Fruit fly (Drosophila melanogaster) whole organism, embryonic: ENCODE data around the gene P58IPK.

Experiments used
- ATbp ChIP-seq: fragments of 200-800 bp; sonication (Bioruptor generic); optimal IDR thresholded peaks from 2 replicates; lab custom pipeline; 2017; ENCODE audit warnings: missing biosample characterization, mild to moderate bottlenecking, missing genetic modification characterization, missing genetic modification reagents
- B-H1 ChIP-seq: fragments of 200-800 bp; sonication (Bioruptor generic); IDR thresholded peaks from 3 replicates; pipeline ENCODE4 v1.3.6; 2022; ENCODE audit warnings: missing biosample characterization, missing genetic modification characterization
- CG10147 ChIP-seq: fragments of 200-800 bp; sonication (Bioruptor generic); optimal IDR thresholded peaks from 2 replicates; lab custom pipeline; 2019; ENCODE audit warnings: missing biosample characterization, mild to moderate bottlenecking, missing genetic modification characterization, moderate library complexity
- CG1024 ChIP-seq: fragments of 200-800 bp; sonication (Bioruptor generic); IDR thresholded peaks from 2 replicates; pipeline ENCODE4 v1.3.6; 2022; ENCODE audit warnings: missing biosample characterization, missing genetic modification characterization
- CG10431 ChIP-seq: fragments of 200-800 bp; sonication (Bioruptor generic); optimal IDR thresholded peaks from 3 replicates; lab custom pipeline; 2018; ENCODE audit warnings: missing biosample characterization, mild to moderate bottlenecking, missing genetic modification characterization
- CG12299 ChIP-seq: fragments of 200-800 bp; sonication (Bioruptor generic); optimal IDR thresholded peaks from 2 replicates; lab custom pipeline; 2018; ENCODE audit warnings: missing biosample characterization, mild to moderate bottlenecking, missing genetic modification characterization
- CG12769 ChIP-seq: fragments of 200-800 bp; sonication (Bioruptor generic); optimal IDR thresholded peaks from 2 replicates; lab custom pipeline; 2019; ENCODE audit warnings: missing biosample characterization, mild to moderate bottlenecking, missing genetic modification characterization, moderate library complexity
- CG14050 ChIP-seq: fragments of 200-800 bp; sonication (Bioruptor generic); IDR thresholded peaks from 3 replicates; pipeline ENCODE4 v1.3.6; 2022; ENCODE audit warnings: missing biosample characterization, missing genetic modification characterization
- CG14710 ChIP-seq: fragments of 200-800 bp; sonication (Bioruptor generic); optimal IDR thresholded peaks from 3 replicates; lab custom pipeline; 2019; ENCODE audit warnings: missing biosample characterization, mild to moderate bottlenecking, missing genetic modification characterization, moderate library complexity
- CG1603 ChIP-seq: fragments of 200-800 bp; sonication (Bioruptor generic); optimal IDR thresholded peaks from 2 replicates; lab custom pipeline; 2019; ENCODE audit warnings: missing biosample characterization, mild to moderate bottlenecking, missing genetic modification characterization, moderate library complexity
- CG17359 ChIP-seq: fragments of 200-800 bp; sonication (Bioruptor generic); optimal IDR thresholded peaks from 3 replicates; lab custom pipeline; 2018; ENCODE audit warnings: missing biosample characterization, mild to moderate bottlenecking, missing genetic modification characterization, moderate library complexity
- CG2199 ChIP-seq: fragments of 200-800 bp; sonication (Bioruptor generic); IDR thresholded peaks from 3 replicates; pipeline ENCODE4 v1.3.6; 2022; ENCODE audit warnings: missing biosample characterization, missing genetic modification characterization
- CG3281 ChIP-seq: fragments of 200-800 bp; sonication (Bioruptor generic); optimal IDR thresholded peaks from 3 replicates; lab custom pipeline; 2017; ENCODE audit warnings: missing biosample characterization, mild to moderate bottlenecking, missing genetic modification characterization
- CG34422 ChIP-seq: fragments of 200-800 bp; sonication (Bioruptor generic); IDR thresholded peaks from 3 replicates; pipeline ENCODE4 v1.3.6; 2022; ENCODE audit warnings: missing biosample characterization, missing genetic modification characterization
- CG3726 ChIP-seq: fragments of 200-800 bp; sonication (Bioruptor generic); IDR thresholded peaks from 3 replicates; pipeline ENCODE4, ENCODE4 v1.3.6; 2022; ENCODE audit warnings: missing biosample characterization, missing genetic modification characterization
- CG3995 ChIP-seq: fragments of 200-800 bp; sonication (Bioruptor generic); optimal IDR thresholded peaks from 3 replicates; lab custom pipeline; 2016; ENCODE audit warnings: missing biosample characterization, missing genetic modification characterization
- CG4854 ChIP-seq: fragments of 200-800 bp; sonication (Bioruptor generic); optimal IDR thresholded peaks from 2 replicates; lab custom pipeline; 2016; ENCODE audit warnings: missing biosample characterization, missing genetic modification characterization, inconsistent platforms
- CG6272 ChIP-seq: fragments of 200-800 bp; sonication (Bioruptor generic); IDR thresholded peaks from 2 replicates; pipeline ENCODE4 v1.3.6; 2022; ENCODE audit warnings: missing biosample characterization, missing genetic modification characterization
- CG6813 ChIP-seq: fragments of 200-800 bp; sonication (Bioruptor generic); optimal IDR thresholded peaks from 2 replicates; lab custom pipeline; 2017; ENCODE audit warnings: missing biosample characterization, missing genetic modification characterization, mild to moderate bottlenecking, moderate library complexity, missing genetic modification reagents
- CG8924 ChIP-seq: fragments of 200-800 bp; optimal IDR thresholded peaks from 3 replicates; lab custom pipeline; 2019; ENCODE audit warnings: missing biosample characterization, mild to moderate bottlenecking, missing genetic modification characterization, moderate library complexity
- CG9609 ChIP-seq: fragments of 200-800 bp; sonication (Bioruptor generic); optimal IDR thresholded peaks from 3 replicates; lab custom pipeline; 2016; ENCODE audit warnings: missing biosample characterization, missing genetic modification characterization
- CG9876 ChIP-seq: fragments of 200-800 bp; sonication (Bioruptor generic); optimal IDR thresholded peaks from 2 replicates; lab custom pipeline; 2016; ENCODE audit warnings: missing biosample characterization, missing genetic modification characterization
- D ChIP-seq, 2 experiments: fragments of 200-800 bp in 1 of 2; fragments of >200 bp in 1 of 2; sonication (Bioruptor generic) in 1 of 2; optimal IDR thresholded peaks; 2 replicates in 1 of 2; 3 replicates in 1 of 2; lab custom pipeline; 2017; ENCODE audit warnings: mild to moderate bottlenecking in 1 of 2, missing biosample characterization in 1 of 2, missing genetic modification characterization in 1 of 2, missing genetic modification reagents in 1 of 2
- Dp ChIP-seq: fragments of 200-800 bp; sonication (Bioruptor generic); optimal IDR thresholded peaks from 2 replicates; lab custom pipeline; 2018; ENCODE audit warnings: missing biosample characterization, mild to moderate bottlenecking, missing genetic modification characterization, moderate library complexity
- Myb ChIP-seq: fragments of 200-800 bp; sonication (Bioruptor generic); optimal IDR thresholded peaks from 2 replicates; lab custom pipeline; 2016; ENCODE audit warnings: missing biosample characterization, missing genetic modification characterization
- Nf-YB ChIP-seq: fragments of 200-800 bp; sonication (Bioruptor generic); optimal IDR thresholded peaks from 3 replicates; lab custom pipeline; 2019; ENCODE audit warnings: missing biosample characterization, mild to moderate bottlenecking, missing genetic modification characterization, moderate library complexity
- Opbp ChIP-seq: fragments of 200-800 bp; sonication (Bioruptor generic); IDR thresholded peaks from 3 replicates; pipeline ENCODE4 v1.3.6; 2022; ENCODE audit warnings: missing biosample characterization, missing genetic modification characterization; ENCODE audit not compliant: partially characterized antibody
- Sin3A ChIP-seq: fragments of >200 bp; optimal IDR thresholded peaks from 2 replicates; lab custom pipeline; 2018
- Six4 ChIP-seq: fragments of 200-800 bp; sonication (Bioruptor generic); optimal IDR thresholded peaks from 2 replicates; lab custom pipeline; 2016; ENCODE audit warnings: missing biosample characterization, missing genetic modification characterization
- Sry-δ ChIP-seq: fragments of 200-800 bp; sonication (Bioruptor generic); optimal IDR thresholded peaks from 2 replicates; lab custom pipeline; 2016; ENCODE audit warnings: missing biosample characterization, missing genetic modification characterization
- Tbp ChIP-seq: fragments of >200 bp; optimal IDR thresholded peaks from 2 replicates; lab custom pipeline; 2018; ENCODE audit warnings: missing biosample characterization, missing genetic modification characterization
- YL-1 ChIP-seq: fragments of 200-800 bp; sonication (Bioruptor generic); optimal IDR thresholded peaks from 3 replicates; lab custom pipeline; 2017; ENCODE audit warnings: missing biosample characterization, mild to moderate bottlenecking, missing genetic modification characterization
- amos ChIP-seq: fragments of 200-800 bp; sonication (Bioruptor generic); IDR thresholded peaks from 2 replicates; pipeline ENCODE4 v1.3.6; 2022; ENCODE audit warnings: missing biosample characterization, missing genetic modification characterization; ENCODE audit not compliant: partially characterized antibody
- bbx ChIP-seq: fragments of 200-800 bp; sonication (Bioruptor generic); IDR thresholded peaks from 2 replicates; pipeline ENCODE4 v1.3.6; 2022; ENCODE audit warnings: missing biosample characterization, missing genetic modification characterization; ENCODE audit not compliant: partially characterized antibody
- bsh ChIP-seq, 2 experiments: fragments of 200-800 bp; sonication (Bioruptor generic); optimal IDR thresholded peaks; 2 replicates each; lab custom pipeline; 2017 to 2018; ENCODE audit warnings: mild to moderate bottlenecking in 2 of 2, missing biosample characterization in 2 of 2, missing genetic modification characterization in 2 of 2, moderate library complexity in 1 of 2
- dati ChIP-seq: fragments of 200-800 bp; sonication (Bioruptor generic); IDR thresholded peaks from 2 replicates; pipeline ENCODE4 v1.3.6; 2022; ENCODE audit warnings: missing biosample characterization, missing genetic modification characterization
- dmrt11E ChIP-seq: fragments of 200-800 bp; sonication (Bioruptor generic); optimal IDR thresholded peaks from 3 replicates; lab custom pipeline; 2018; ENCODE audit warnings: missing biosample characterization, mild to moderate bottlenecking, missing genetic modification characterization, moderate library complexity
- emc ChIP-seq: fragments of 200-800 bp; sonication (Bioruptor generic); optimal IDR thresholded peaks from 2 replicates; lab custom pipeline; 2016; ENCODE audit warnings: missing biosample characterization, missing genetic modification characterization
- eyg ChIP-seq: fragments of 200-800 bp; sonication (Bioruptor generic); optimal IDR thresholded peaks from 3 replicates; lab custom pipeline; 2016; ENCODE audit warnings: missing biosample characterization, missing genetic modification characterization
- fru ChIP-seq: fragments of >200 bp; optimal IDR thresholded peaks from 2 replicates; lab custom pipeline; 2017
- insv ChIP-seq, 2 experiments: fragments of 200-800 bp; sonication (Bioruptor generic); optimal IDR thresholded peaks; 3 replicates each; lab custom pipeline; 2016 to 2018; ENCODE audit warnings: missing biosample characterization in 2 of 2, missing genetic modification characterization in 2 of 2
- kay ChIP-seq: fragments of 200-800 bp; sonication (Bioruptor generic); optimal IDR thresholded peaks from 2 replicates; lab custom pipeline; 2016; ENCODE audit warnings: missing biosample characterization, missing genetic modification characterization
- knrl ChIP-seq: fragments of 200-800 bp; sonication (Bioruptor generic); IDR thresholded peaks from 3 replicates; pipeline ENCODE4 v1.3.6; 2022; ENCODE audit warnings: missing biosample characterization, missing genetic modification characterization; ENCODE audit not compliant: partially characterized antibody
- mirr ChIP-seq: fragments of 200-800 bp; sonication (Bioruptor generic); optimal IDR thresholded peaks from 3 replicates; lab custom pipeline; 2018; ENCODE audit warnings: missing biosample characterization, mild to moderate bottlenecking, missing genetic modification characterization
- mld ChIP-seq: fragments of 200-800 bp; sonication (Bioruptor generic); IDR thresholded peaks from 3 replicates; pipeline ENCODE4 v1.3.6; 2022; ENCODE audit warnings: missing biosample characterization, missing genetic modification characterization; ENCODE audit not compliant: partially characterized antibody
- pzg ChIP-seq: fragments of 200-800 bp; sonication (Bioruptor generic); optimal IDR thresholded peaks from 3 replicates; lab custom pipeline; 2018; ENCODE audit warnings: missing biosample characterization, mild to moderate bottlenecking, missing genetic modification characterization, moderate library complexity
- trem ChIP-seq: fragments of 200-800 bp; optimal IDR thresholded peaks from 3 replicates; lab custom pipeline; 2019; ENCODE audit warnings: missing biosample characterization, mild to moderate bottlenecking, missing genetic modification characterization, moderate library complexity
- tx ChIP-seq: fragments of 200-800 bp; sonication (Bioruptor generic); optimal IDR thresholded peaks from 2 replicates; lab custom pipeline; 2016; ENCODE audit warnings: missing biosample characterization, missing genetic modification characterization
- unc-4 ChIP-seq: fragments of 200-800 bp; sonication (Bioruptor generic); IDR thresholded peaks from 2 replicates; pipeline ENCODE4 v1.3.6; 2022; ENCODE audit warnings: missing biosample characterization, missing genetic modification characterization; ENCODE audit not compliant: partially characterized antibody
- z ChIP-seq: fragments of 200-800 bp; sonication (Bioruptor generic); IDR thresholded peaks from 3 replicates; pipeline ENCODE4 v1.3.6; 2022; ENCODE audit warnings: missing biosample characterization, missing genetic modification characterization

The P58IPK gene

DNA sequence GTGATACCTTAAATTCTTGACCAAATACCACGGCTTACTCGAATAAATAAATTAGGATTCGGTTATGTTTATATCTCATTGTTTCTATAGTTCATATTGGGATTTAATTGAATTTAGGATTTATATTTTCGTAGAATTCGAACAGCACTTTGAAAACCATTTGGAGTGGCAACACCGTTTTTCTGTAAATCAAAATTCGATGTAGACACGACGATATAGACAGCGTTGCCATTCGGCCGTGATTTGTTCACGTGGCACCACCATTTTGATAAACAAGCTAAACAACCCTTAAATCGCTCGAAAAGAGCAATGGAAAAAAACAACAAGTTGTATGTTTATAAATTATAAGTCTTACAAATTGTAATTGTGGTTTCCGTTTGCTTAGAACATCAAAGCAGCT, 41.9 kb downstream of the P58IPK start (continued):
- TF ChIP-seq CG3995 (GFP tag; lab: Kevin White, UChicago) (peak; percentile 67), Tbp (GFP tag; lab: Kevin White, UChicago) (peak; percentile 33), CG14710 (tag; lab: Kevin White, UChicago) (peak; percentile 59), tx (GFP tag; lab: Kevin White, UChicago) (no peak), Dp (GFP tag; lab: Kevin White, UChicago) (peak; percentile 61), Nf-YB (peak; percentile 9), CG3726 (no peak), CG12299 (tag; lab: Kevin White, UChicago) (no peak), pzg (GFP tag; lab: Kevin White, UChicago) (peak; percentile 57), Opbp (GFP tag; lab: Robert Waterston, UW) (peak; percentile 33; the same call in 1 of the 3 replicates), emc (no peak), Myb (GFP tag; lab: Kevin White, UChicago) (peak; percentile 48), CG1603 (tag; lab: Kevin White, UChicago) (peak; percentile 56), CG12769 (tag; lab: Kevin White, UChicago) (no peak), CG10431 (no peak), CG8924 (tag; lab: Kevin White, UChicago) (peak; percentile 16), trem (tag; lab: Kevin White, UChicago) (peak; percentile 38), amos (peak; percentile 67; the same call in 1 of the 2 replicates), CG10147 (GFP tag; lab: Kevin White, UChicago) (no peak), Six4 (GFP tag; lab: Kevin White, UChicago) (no peak)

- TF ChIP-seq eyg (GFP tag; lab: Kevin White, UChicago) (no peak), CG6272 (no peak), CG3281 (GFP tag; lab: Kevin White, UChicago) (no peak), dati (GFP tag; lab: Robert Waterston, UW) (no peak), CG9609 (GFP tag; lab: Kevin White, UChicago) (no peak), Sin3A (lab: Kevin White, UChicago) (no peak), dmrt11E (tag; lab: Kevin White, UChicago) (no peak), Sry-δ (GFP tag; lab: Kevin White, UChicago) (no peak), YL-1 (GFP tag; lab: Kevin White, UChicago) (peak; percentile 86), bsh (GFP tag; optimal IDR thresholded peaks at IDR 0.05; lab: Kevin White, UChicago) (peak in 1 of 2 experiments; percentile 18), CG17359 (no peak), unc-4 (GFP tag; lab: Robert Waterston, UW) (no peak), Six4 (GFP tag; lab: Kevin White, UChicago) (no peak), CG2199 (GFP tag; lab: Robert Waterston, UW) (no peak), ATbp (no peak), CG14050 (GFP tag; lab: Robert Waterston, UW) (no peak), CG6813 (GFP tag; lab: Kevin White, UChicago) (no peak), knrl (no peak), CG4854 (GFP tag; lab: Kevin White, UChicago) (no peak), CG1024 (GFP tag; lab: Robert Waterston, UW) (no peak), z (GFP tag; lab: Robert Waterston, UW) (no peak), CG9876 (no peak), CG34422 (GFP tag; lab: Robert Waterston, UW) (no peak), mld (no peak), kay (GFP tag; lab: Kevin White, UChicago) (no peak), fru (no peak), mirr (peak; percentile 18), bbx (GFP tag; lab: Robert Waterston, UW) (no peak), B-H1 (no peak), insv (GFP tag; optimal IDR thresholded peaks at IDR 0.05; lab: Kevin White, UChicago) (no peak), D (optimal IDR thresholded peaks at IDR 0.05; lab: Kevin White, UChicago) (no peak), D (GFP tag; optimal IDR thresholded peaks at IDR 0.05; lab: Kevin White, UChicago) (no peak)
Observed at dm6 chr3R:9630053-9630632, 43.4 kb downstream of the P58IPK start.
